Worm (Caenorhabditis elegans) whole organism, young adult: Measurements from ENCODE around the gene F33D4.4.

Experiments used
- C17E4.6 ChIP-seq: fragments of 200-800 bp; sonication (Bioruptor generic); IDR thresholded peaks from 2 replicates; pipeline ENCODE4 v1.3.6; 2022; ENCODE audit warnings: missing genetic modification reagents, missing genetic modification characterization, missing compliant biosample characterization
- D2030.7 ChIP-seq: fragments of 200-800 bp; sonication (Bioruptor generic); IDR thresholded peaks from 2 replicates; pipeline ENCODE4 v1.3.6; 2022; ENCODE audit warnings: missing genetic modification reagents, missing genetic modification characterization, missing compliant biosample characterization
- F23B12.7 ChIP-seq: sonication (generic microtip); optimal IDR thresholded peaks from 2 replicates; lab custom pipeline; 2017; ENCODE audit warnings: missing genetic modification characterization, mild to moderate bottlenecking, missing compliant biosample characterization, antibody characterized with exemption, moderate library complexity; ENCODE audit not compliant: insufficient read depth
- F33H1.4 ChIP-seq: fragments of 200-800 bp; sonication (Bioruptor generic); IDR thresholded peaks from 2 replicates; pipeline ENCODE4 v1.3.6; 2022; ENCODE audit warnings: missing genetic modification reagents, missing genetic modification characterization, missing compliant biosample characterization
- F57A8.1 ChIP-seq: fragments of 200-800 bp; sonication (Bioruptor generic); optimal IDR thresholded peaks from 2 replicates; lab custom pipeline; 2018; ENCODE audit warnings: mild to moderate bottlenecking, missing genetic modification characterization, moderate library complexity, missing compliant biosample characterization
- K11D2.4 ChIP-seq: fragments of 200-800 bp; sonication (Bioruptor generic); IDR thresholded peaks from 2 replicates; pipeline ENCODE4 v1.3.6; 2022; ENCODE audit warnings: missing genetic modification reagents, missing genetic modification characterization, missing compliant biosample characterization
- Y53F4B.3 ChIP-seq: fragments of 200-800 bp; sonication (Bioruptor generic); IDR thresholded peaks from 2 replicates; pipeline ENCODE4 v1.3.6; 2022; ENCODE audit warnings: missing genetic modification reagents, missing genetic modification characterization, missing compliant biosample characterization
- Y56A3A.18 ChIP-seq: fragments of 200-800 bp; sonication (Bioruptor generic); IDR thresholded peaks from 2 replicates; pipeline ENCODE4 v1.3.6; 2022; ENCODE audit warnings: missing genetic modification reagents, missing genetic modification characterization, missing compliant biosample characterization
- Y67H2A.10 ChIP-seq: fragments of 200-800 bp; sonication (Bioruptor generic); conservative IDR thresholded peaks from 2 replicates; pipeline ENCODE4 v1.3.6; 2022; ENCODE audit warnings: missing genetic modification reagents, missing genetic modification characterization, missing compliant biosample characterization
- ZK185.1 ChIP-seq: sonication (generic microtip); optimal IDR thresholded peaks from 2 replicates; lab custom pipeline; 2016; ENCODE audit warnings: mild to moderate bottlenecking, missing genetic modification characterization, missing compliant biosample characterization; ENCODE audit not compliant: poor library complexity, severe bottlenecking
- ama-1 ChIP-seq, 3 experiments: fragments of 150-350 bp in 1 of 3; sonication (generic microtip) in 2 of 3; optimal IDR thresholded peaks; 2 replicates each; lab custom pipeline; 2014 to 2018; ENCODE audit warnings: missing biosample characterization in 2 of 3, missing genetic modification characterization in 2 of 3, missing genetic modification reagents in 2 of 3
- atf-7 ChIP-seq: sonication (generic microtip); optimal IDR thresholded peaks from 2 replicates; lab custom pipeline; 2017; ENCODE audit warnings: mild to moderate bottlenecking, missing genetic modification characterization, missing compliant biosample characterization
- attf-3 ChIP-seq: fragments of 200-800 bp; sonication (Bioruptor generic); conservative IDR thresholded peaks from 2 replicates; pipeline ENCODE4 v1.3.6; 2022; ENCODE audit warnings: missing genetic modification reagents, missing genetic modification characterization, missing compliant biosample characterization
- attf-5 ChIP-seq: fragments of 200-800 bp; sonication (Bioruptor generic); optimal IDR thresholded peaks from 2 replicates; lab custom pipeline; 2018; ENCODE audit warnings: mild to moderate bottlenecking, missing genetic modification characterization, missing compliant biosample characterization
- ccch-3 ChIP-seq: fragments of 200-800 bp; sonication (Bioruptor generic); optimal IDR thresholded peaks from 2 replicates; lab custom pipeline; 2018; ENCODE audit warnings: mild to moderate bottlenecking, missing genetic modification characterization, missing compliant biosample characterization
- cebp-1 ChIP-seq, 2 experiments: fragments of 200-800 bp in 1 of 2; sonication (Bioruptor generic) in 1 of 2; sonication (generic microtip) in 1 of 2; IDR thresholded peaks in 1 of 2; optimal IDR thresholded peaks in 1 of 2; 2 replicates each; pipeline versions ENCODE4 v1.3.6 to Lab custom; 2017 to 2022; ENCODE audit warnings: missing compliant biosample characterization in 2 of 2, missing genetic modification characterization in 2 of 2, mild to moderate bottlenecking in 1 of 2, missing genetic modification reagents in 1 of 2, moderate library complexity in 1 of 2
- cebp-2 ChIP-seq: fragments of 200-800 bp; sonication (Bioruptor generic); IDR thresholded peaks from 2 replicates; pipeline ENCODE4 v1.3.6; 2022; ENCODE audit warnings: missing genetic modification characterization, missing compliant biosample characterization
- ceh-100 ChIP-seq: fragments of 200-800 bp; sonication (Bioruptor generic); IDR thresholded peaks from 2 replicates; pipeline ENCODE4 v1.3.6; 2022; ENCODE audit warnings: missing genetic modification reagents, missing genetic modification characterization, missing compliant biosample characterization
- ceh-27 ChIP-seq: fragments of 200-800 bp; sonication (Bioruptor generic); optimal IDR thresholded peaks from 2 replicates; lab custom pipeline; 2018; ENCODE audit warnings: mild to moderate bottlenecking, missing genetic modification characterization, moderate library complexity, missing compliant biosample characterization
- ceh-58 ChIP-seq: fragments of 200-800 bp; sonication (Bioruptor generic); IDR thresholded peaks from 2 replicates; pipeline ENCODE4 v1.3.6; 2022; ENCODE audit warnings: missing genetic modification characterization, missing compliant biosample characterization
- dox-1 ChIP-seq: fragments of 200-800 bp; sonication (Bioruptor generic); IDR thresholded peaks from 2 replicates; pipeline ENCODE4 v1.3.6; 2022; ENCODE audit warnings: missing genetic modification reagents, missing genetic modification characterization, missing compliant biosample characterization
- dpl-1 ChIP-seq: fragments of 150-350 bp; optimal IDR thresholded peaks from 2 replicates; lab custom pipeline; 2014; ENCODE audit warnings: missing biosample characterization, missing genetic modification reagents, missing genetic modification characterization
- efl-1 ChIP-seq: fragments of 150-350 bp; optimal IDR thresholded peaks from 2 replicates; lab custom pipeline; 2014; ENCODE audit warnings: missing biosample characterization, missing genetic modification reagents, missing genetic modification characterization
- egl-44 ChIP-seq: fragments of 200-800 bp; sonication (Bioruptor generic); IDR thresholded peaks from 2 replicates; pipeline ENCODE4 v1.3.6; 2022; ENCODE audit warnings: missing genetic modification reagents, missing genetic modification characterization, missing compliant biosample characterization
- egrh-3 ChIP-seq: fragments of 200-800 bp; sonication (Bioruptor generic); IDR thresholded peaks from 2 replicates; pipeline ENCODE4 v1.3.6; 2022; ENCODE audit warnings: missing genetic modification reagents, missing genetic modification characterization, missing compliant biosample characterization
- ekl-4 ChIP-seq: fragments of 200-800 bp; sonication (Bioruptor generic); IDR thresholded peaks from 2 replicates; pipeline ENCODE4 v1.3.6; 2022; ENCODE audit warnings: missing genetic modification reagents, missing genetic modification characterization, missing compliant biosample characterization
- ets-4 ChIP-seq: fragments of 200-800 bp; sonication (Bioruptor generic); optimal IDR thresholded peaks from 2 replicates; lab custom pipeline; 2018; ENCODE audit warnings: mild to moderate bottlenecking, missing genetic modification characterization, missing compliant biosample characterization
- let-607 ChIP-seq, 2 experiments: fragments of 200-800 bp in 1 of 2; sonication (Bioruptor generic) in 1 of 2; sonication (generic microtip) in 1 of 2; optimal IDR thresholded peaks; 2 replicates each; lab custom pipeline; 2016 to 2018; ENCODE audit warnings: mild to moderate bottlenecking in 2 of 2, missing compliant biosample characterization in 2 of 2, missing genetic modification characterization in 2 of 2, moderate library complexity in 2 of 2, missing genotype in 1 of 2
- lin-26 ChIP-seq: fragments of 200-800 bp; sonication (Bioruptor generic); IDR thresholded peaks from 2 replicates; pipeline ENCODE4 v1.3.6; 2022; ENCODE audit warnings: missing genetic modification reagents, missing genetic modification characterization, missing compliant biosample characterization
- lin-35 ChIP-seq, 3 experiments: fragments of 150-350 bp in 2 of 3; sonication (generic microtip) in 1 of 3; optimal IDR thresholded peaks; 2 replicates each; lab custom pipeline; 2014 to 2018; ENCODE audit warnings: missing biosample characterization in 3 of 3, missing genetic modification characterization in 3 of 3, missing genetic modification reagents in 3 of 3
- lin-40 ChIP-seq: sonication (generic microtip); optimal IDR thresholded peaks from 2 replicates; lab custom pipeline; 2016; ENCODE audit warnings: missing genetic modification characterization, mild to moderate bottlenecking, missing compliant biosample characterization, missing genotype, missing genetic modification reagents
- lin-54 ChIP-seq: fragments of 200-800 bp; sonication (Bioruptor generic); optimal IDR thresholded peaks from 2 replicates; lab custom pipeline; 2018; ENCODE audit warnings: mild to moderate bottlenecking, missing genetic modification characterization, missing compliant biosample characterization
- lsl-1 ChIP-seq: fragments of 200-800 bp; sonication (Bioruptor generic); optimal IDR thresholded peaks from 2 replicates; lab custom pipeline; 2018; ENCODE audit warnings: mild to moderate bottlenecking, missing genetic modification characterization, moderate library complexity, missing compliant biosample characterization
- madf-10 ChIP-seq: sonication (generic microtip); optimal IDR thresholded peaks from 2 replicates; lab custom pipeline; 2016; ENCODE audit warnings: mild to moderate bottlenecking, missing genetic modification characterization, missing compliant biosample characterization
- mcd-1 ChIP-seq: fragments of 200-800 bp; sonication (Bioruptor generic); IDR thresholded peaks from 2 replicates; pipeline ENCODE4 v1.3.6; 2022; ENCODE audit warnings: missing genetic modification reagents, missing genetic modification characterization, missing compliant biosample characterization
- nfyb-1 ChIP-seq: fragments of 200-800 bp; sonication (Bioruptor generic); IDR thresholded peaks from 2 replicates; pipeline ENCODE4 v1.3.6; 2022; ENCODE audit warnings: missing genetic modification reagents, missing genetic modification characterization, missing compliant biosample characterization
- nhr-80 ChIP-seq: sonication (generic microtip); optimal IDR thresholded peaks from 2 replicates; lab custom pipeline; 2016; ENCODE audit warnings: missing genetic modification characterization, missing compliant biosample characterization
- rec-8 ChIP-seq, 2 experiments: sonication (generic microtip); optimal IDR thresholded peaks; 2 replicates each; lab custom pipeline; 2016; ENCODE audit warnings: mild to moderate bottlenecking in 2 of 2, missing genetic modification characterization in 2 of 2, missing genetic modification reagents in 2 of 2, missing genotype in 2 of 2, missing biosample characterization in 1 of 2, missing compliant biosample characterization in 1 of 2, moderate library complexity in 1 of 2
- sea-2 ChIP-seq: fragments of 200-800 bp; sonication (Bioruptor generic); IDR thresholded peaks from 2 replicates; pipeline ENCODE4 v1.3.6; 2022; ENCODE audit warnings: missing genetic modification characterization, missing compliant biosample characterization
- snpc-1.3 ChIP-seq: sonication (generic microtip); optimal IDR thresholded peaks from 2 replicates; lab custom pipeline; 2017; ENCODE audit warnings: missing genetic modification characterization, mild to moderate bottlenecking, missing compliant biosample characterization, antibody characterized with exemption, moderate library complexity, missing genotype, missing genetic modification reagents; ENCODE audit not compliant: insufficient read depth
- snpc-4 ChIP-seq, 5 experiments: fragments of 150-350 bp in 1 of 5; sonication (generic microtip) in 4 of 5; optimal IDR thresholded peaks; 2 replicates each; lab custom pipeline; 2014 to 2018; ENCODE audit warnings: missing genetic modification characterization in 5 of 5, missing biosample characterization in 3 of 5, antibody characterized with exemption in 2 of 5, mild to moderate bottlenecking in 2 of 5, missing compliant biosample characterization in 2 of 5, missing genotype in 2 of 5, moderate library complexity in 2 of 5, missing genetic modification reagents in 1 of 5
- tbp1 ChIP-seq: fragments of 200-800 bp; sonication (Bioruptor generic); optimal IDR thresholded peaks from 2 replicates; lab custom pipeline; 2018; ENCODE audit warnings: mild to moderate bottlenecking, missing genetic modification characterization, missing compliant biosample characterization
- ztf-22 ChIP-seq: fragments of 200-800 bp; sonication (Bioruptor generic); optimal IDR thresholded peaks from 2 replicates; lab custom pipeline; 2018; ENCODE audit warnings: mild to moderate bottlenecking, missing genetic modification characterization, moderate library complexity, missing compliant biosample characterization

Gene F33D4.4

ce11 chrIV:7710824-7711223 is 4.1 kb upstream of the F33D4.4 start, which contains the start of gene nhr-8:
TSS of gene nhr-8 (plus strand) at chrIV:7710983.
- TF ChIP-seq F57A8.1 (no peak), ceh-100 (no peak), madf-10 (peak; percentile 20), lin-54 (GFP tag; lab: Kevin White, UChicago) (peak; percentile 2), tbp1 (GFP tag; lab: Kevin White, UChicago) (peak; percentile 5), cebp-1 (GFP tag; IDR thresholded peaks at IDR 0.05; lab: Robert Waterston, UW) (peak; percentile 74; the same call in 1 of the 2 replicates), cebp-1 (tag; optimal IDR thresholded peaks at IDR 0.05; lab: Kevin White, UChicago) (peak; percentile 75), nfyb-1 (GFP tag; lab: Robert Waterston, UW) (peak; percentile 70), ztf-22 (peak; percentile 12), nhr-80 (tag; lab: Kevin White, UChicago) (peak; percentile 97), let-607 (tag; optimal IDR thresholded peaks at IDR 0.05; lab: Kevin White, UChicago) (peak in 1 of 2 experiments; percentile 14), atf-7 (peak; percentile 50), lsl-1 (GFP tag; lab: Kevin White, UChicago) (no peak), rec-8 (tag; optimal IDR thresholded peaks at IDR 0.05; lab: Kevin White, UChicago) (no peak), ceh-58 (GFP tag; lab: Robert Waterston, UW) (no peak), ets-4 (GFP tag; lab: Kevin White, UChicago) (peak; percentile 89), dox-1 (GFP tag; lab: Robert Waterston, UW) (peak; percentile 52; the same call in 1 of the 2 replicates), attf-5 (GFP tag; lab: Kevin White, UChicago) (no peak)

ce11 chrIV:7709701-7710100 is 3.0 kb upstream of the F33D4.4 start, which contains the start of the genes mrpl-1, emc-6 and mrps-24:
TSS of gene mrpl-1 (minus strand) at chrIV:7709701.
TSS of gene emc-6 (minus strand) at chrIV:7709736.
TSS of gene mrps-24 (plus strand) at chrIV:7710045.
- TF ChIP-seq mcd-1 (GFP tag; lab: Robert Waterston, UW): peak; percentile 92
- TF ChIP-seq egrh-3: no peak
- no peak for TF ChIP-seq Y56A3A.18 (GFP tag; lab: Robert Waterston, UW)
- TF ChIP-seq lsl-1 (GFP tag; lab: Kevin White, UChicago): peak; percentile 20
- peak; percentile 72 for TF ChIP-seq snpc-1.3 (tag; lab: Kevin White, UChicago)
- TF ChIP-seq tbp1 (GFP tag; lab: Kevin White, UChicago): peak; percentile 23
- peak; percentile 25 for TF ChIP-seq ZK185.1 (tag; lab: Kevin White, UChicago)
- TF ChIP-seq ceh-27: no peak
- TF ChIP-seq K11D2.4 (GFP tag; lab: Robert Waterston, UW): no peak
- no peak for TF ChIP-seq ama-1 (optimal IDR thresholded peaks at IDR 0.05; lab: Kevin White, UChicago)
- TF ChIP-seq ama-1 (GFP tag; optimal IDR thresholded peaks at IDR 0.05; lab: Kevin White, UChicago): no peak
- peak; percentile 74 for TF ChIP-seq F23B12.7 (tag; lab: Kevin White, UChicago)
- no peak for TF ChIP-seq lin-26 (GFP tag; lab: Robert Waterston, UW)
- peak; percentile 16 for TF ChIP-seq lin-40 (tag; lab: Kevin White, UChicago)
- TF ChIP-seq sea-2 (GFP tag; lab: Robert Waterston, UW): no peak
- peak; percentile 1 for TF ChIP-seq efl-1 (GFP tag; lab: Kevin White, UChicago)
- TF ChIP-seq F33H1.4 (GFP tag; lab: Robert Waterston, UW): peak; percentile 25
- peak; percentile 40; the same call in 1 of the 2 replicates for TF ChIP-seq attf-3
- peak; percentile 73 for TF ChIP-seq attf-5 (GFP tag; lab: Kevin White, UChicago)
- TF ChIP-seq dpl-1: peak; percentile 14
- no peak for TF ChIP-seq C17E4.6 (GFP tag; lab: Robert Waterston, UW)
- no peak for TF ChIP-seq egl-44 (GFP tag; lab: Robert Waterston, UW)
- TF ChIP-seq Y53F4B.3 (GFP tag; lab: Robert Waterston, UW): no peak
- peak; percentile 24 for TF ChIP-seq lin-54 (GFP tag; lab: Kevin White, UChicago)
- no peak for TF ChIP-seq cebp-1 (GFP tag; IDR thresholded peaks at IDR 0.05; lab: Robert Waterston, UW)
- peak; percentile 54 for TF ChIP-seq cebp-1 (tag; optimal IDR thresholded peaks at IDR 0.05; lab: Kevin White, UChicago)
- TF ChIP-seq Y67H2A.10 (GFP tag; lab: Robert Waterston, UW): no peak
- TF ChIP-seq ekl-4 (GFP tag; lab: Robert Waterston, UW): no peak
- TF ChIP-seq D2030.7 (GFP tag; lab: Robert Waterston, UW): 0 out of 2 replicates have a peak, but pooled peaks have one; percentile 7
- no peak for TF ChIP-seq cebp-2
- peak; percentile 56 for TF ChIP-seq snpc-4 (GFP tag; optimal IDR thresholded peaks at IDR 0.05; lab: Kevin White, UChicago)
- TF ChIP-seq snpc-4 (tag; optimal IDR thresholded peaks at IDR 0.05; lab: Kevin White, UChicago): peak in 3 of 4 experiments; percentile 30 to 64 (median 48)
- TF ChIP-seq ccch-3: no peak
- TF ChIP-seq lin-35 (GFP tag; optimal IDR thresholded peaks at IDR 0.05; lab: Kevin White, UChicago): peak in 1 of 3 experiments; percentile 75
